Worm (Caenorhabditis elegans): ENCODE results near the gene twk-32.

The twk-32 gene

DNA sequence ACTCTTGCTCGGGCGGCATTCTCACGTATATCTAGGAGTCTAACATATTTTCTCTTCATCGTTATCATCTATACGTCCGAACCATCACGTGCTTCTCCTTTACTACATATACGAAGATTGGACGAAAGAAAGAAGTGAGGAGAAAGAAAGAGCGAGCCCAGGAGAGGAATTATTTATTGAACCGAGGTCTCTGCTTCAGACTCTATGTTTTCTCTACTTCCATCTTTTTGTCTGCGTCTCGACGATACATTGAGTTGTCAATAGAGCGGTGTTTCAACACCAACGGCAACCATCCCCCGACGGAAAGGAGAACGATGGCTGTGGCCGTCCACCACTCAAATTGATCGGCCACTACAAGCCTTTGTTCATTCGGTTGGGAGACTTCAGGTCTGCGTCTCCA lies 7.1 kb upstream of the twk-32 start (continued):
- TF ChIP-seq dpl-1 (GFP tag; optimal IDR thresholded peaks at IDR 0.05) (peak; percentile 39), mxl-3 (GFP tag; optimal IDR thresholded peaks at IDR 0.05) (peak; percentile 63), lsy-2 (tag; optimal IDR thresholded peaks at IDR 0.05) (peak; percentile 84 to 88), snpc-1.2 (GFP tag; IDR thresholded peaks at IDR 0.05) (no peak), php-3 (GFP tag; IDR thresholded peaks at IDR 0.05) (no peak), daf-8 (GFP tag; IDR thresholded peaks at IDR 0.05) (no peak), nhr-42 (GFP tag; IDR thresholded peaks at IDR 0.05) (no peak), zip-2 (tag; optimal IDR thresholded peaks at IDR 0.05) (no peak), nhr-76 (tag; optimal IDR thresholded peaks at IDR 0.05) (no peak), dmd-8 (GFP tag; IDR thresholded peaks at IDR 0.05) (no peak), pha-4 (GFP tag; IDR thresholded peaks at IDR 0.05) (peak; percentile 56), pha-4 (tag; optimal IDR thresholded peaks at IDR 0.05) (peak; percentile 72), set-16 (GFP tag; IDR thresholded peaks at IDR 0.05) (peak; percentile 35; the same call in 1 of the 2 replicates), nhr-6 (tag; optimal IDR thresholded peaks at IDR 0.05) (peak; percentile 99), nhr-237 (tag; optimal IDR thresholded peaks at IDR 0.05) (no peak), attf-4 (tag; optimal IDR thresholded peaks at IDR 0.05) (peak; percentile 7), arid-1 (GFP tag; conservative IDR thresholded peaks at IDR 0.05) (no peak; the same call in 1 of the 2 replicates), hmg-1.1 (GFP tag; IDR thresholded peaks at IDR 0.05) (peak; percentile 83), nhr-111 (GFP tag; optimal IDR thresholded peaks at IDR 0.05) (no peak), mes-2 (tag; optimal IDR thresholded peaks at IDR 0.05; ENCODE audit: poor library complexity, severe bottlenecking) (peak; percentile 73), unc-39 (tag; optimal IDR thresholded peaks at IDR 0.05) (peak; percentile 31)

DNA sequence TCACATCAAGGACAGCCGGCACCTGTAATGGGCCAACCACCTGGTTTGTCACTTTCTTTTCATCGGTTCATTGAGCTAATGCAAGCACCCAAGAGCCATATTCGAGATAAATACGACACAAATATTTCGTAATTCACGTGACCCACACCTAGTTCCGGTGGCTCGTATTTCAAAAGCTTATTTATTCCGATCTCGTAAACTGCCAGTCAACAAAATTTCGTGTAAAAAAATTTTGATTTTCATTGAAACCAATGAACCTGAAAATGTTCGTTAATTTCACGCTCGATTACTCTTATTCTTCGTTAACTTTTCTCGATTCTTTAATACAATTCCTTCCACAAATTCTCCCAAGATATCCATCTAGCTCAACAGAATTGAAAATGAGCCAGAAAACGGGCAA lies 6.3 kb upstream of the twk-32 start:
- TF ChIP-seq zfp-3 (GFP tag; conservative IDR thresholded peaks at IDR 0.05): 0 out of 2 replicates have a peak, but pooled peaks have one; percentile 21
- no peak for TF ChIP-seq nhr-6 (tag; optimal IDR thresholded peaks at IDR 0.05)
- TF ChIP-seq aha-1 (tag): peak; percentile 72

DNA sequence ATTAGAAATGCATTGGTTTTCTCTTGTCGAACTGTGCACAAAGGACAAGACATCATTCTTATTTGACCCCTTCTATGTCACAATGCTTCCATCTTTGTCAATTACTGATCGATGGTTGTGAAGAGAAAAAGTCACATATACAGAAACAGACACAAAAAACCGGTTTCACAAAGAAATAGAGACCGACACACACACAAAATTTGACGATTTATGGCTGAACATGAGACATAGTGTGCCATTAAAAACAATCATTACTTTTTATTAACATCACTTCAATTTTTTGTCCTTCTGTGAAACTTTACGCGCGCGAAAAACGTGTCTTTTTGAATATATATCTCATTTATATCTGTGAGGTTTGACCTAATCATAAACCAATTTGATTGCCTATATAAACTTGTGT lies 5.9 kb upstream of the twk-32 start:
- no peak for TF ChIP-seq F44E2.7 (GFP tag; IDR thresholded peaks at IDR 0.05)
- no peak for TF ChIP-seq nhr-77 (tag; optimal IDR thresholded peaks at IDR 0.05)
- TF ChIP-seq T26A8.4 (GFP tag; IDR thresholded peaks at IDR 0.05): no peak
- no peak for TF ChIP-seq ZK337.2 (GFP tag; IDR thresholded peaks at IDR 0.05)
- TF ChIP-seq spr-3 (GFP tag; optimal IDR thresholded peaks at IDR 0.05): no peak
- TF ChIP-seq snpc-4 (tag; optimal IDR thresholded peaks at IDR 0.05): no peak
- TF ChIP-seq lin-1 (GFP tag; IDR thresholded peaks at IDR 0.05): no peak
- no peak for TF ChIP-seq F37D6.2 (tag; optimal IDR thresholded peaks at IDR 0.05)
- no peak for TF ChIP-seq attf-4 (tag; optimal IDR thresholded peaks at IDR 0.05)
- no peak for TF ChIP-seq nhr-10 (tag; optimal IDR thresholded peaks at IDR 0.05)
- TF ChIP-seq mdl-1 (tag; optimal IDR thresholded peaks at IDR 0.05): peak in 1 of 2 experiments; percentile 26
- TF ChIP-seq lin-38 (GFP tag; IDR thresholded peaks at IDR 0.05): no peak
- no peak for TF ChIP-seq zfp-2 (tag; optimal IDR thresholded peaks at IDR 0.05)
- no peak for TF ChIP-seq nhr-237 (tag; optimal IDR thresholded peaks at IDR 0.05)
- no peak for TF ChIP-seq egl-43 (GFP tag; IDR thresholded peaks at IDR 0.05)
- no peak for TF ChIP-seq nhr-11 (tag; optimal IDR thresholded peaks at IDR 0.05)
- no peak for TF ChIP-seq zag-1 (tag; optimal IDR thresholded peaks at IDR 0.05)
- TF ChIP-seq snpc-1.2 (GFP tag; IDR thresholded peaks at IDR 0.05): no peak
- no peak for TF ChIP-seq Y75B8A.6 (GFP tag; IDR thresholded peaks at IDR 0.05)
- TF ChIP-seq ceh-44 (GFP tag; IDR thresholded peaks at IDR 0.05): no peak
- TF ChIP-seq F26F4.8 (GFP tag; conservative IDR thresholded peaks at IDR 0.05): no peak
- TF ChIP-seq daf-16 (GFP tag; optimal IDR thresholded peaks at IDR 0.05): no peak
- no peak for TF ChIP-seq daf-16 (tag; optimal IDR thresholded peaks at IDR 0.05)
- peak in 1 of 2 experiments; percentile 19 for TF ChIP-seq lsy-2 (tag; optimal IDR thresholded peaks at IDR 0.05)
- no peak for TF ChIP-seq spr-1 (tag; optimal IDR thresholded peaks at IDR 0.05)
- peak; percentile 41 for TF ChIP-seq mep-1 (tag; optimal IDR thresholded peaks at IDR 0.05)
- TF ChIP-seq mdt-29 (GFP tag; IDR thresholded peaks at IDR 0.05): no peak
- TF ChIP-seq skn-1 (tag; optimal IDR thresholded peaks at IDR 0.05): no peak
- TF ChIP-seq hlh-30 (tag; optimal IDR thresholded peaks at IDR 0.05; ENCODE audit: insufficient read depth): peak; percentile 72
- peak; percentile 22 for TF ChIP-seq hlh-11 (tag; optimal IDR thresholded peaks at IDR 0.05)
- no peak for TF ChIP-seq mxl-3 (GFP tag; optimal IDR thresholded peaks at IDR 0.05)
- TF ChIP-seq aha-1 (tag): no peak
- TF ChIP-seq madf-5 (GFP tag; IDR thresholded peaks at IDR 0.05): no peak
